Fruit fly (Drosophila melanogaster) whole organism, embryonic: Measurements from ENCODE around the gene Lcp65Ad.

ENCODE experiments used
- Adf1 ChIP-seq: fragments of 200-800 bp; sonication (Bioruptor generic); IDR thresholded peaks from 2 replicates; pipeline ENCODE4 v1.3.6; 2022; ENCODE audit warnings: missing biosample characterization, missing genetic modification characterization
- CG10209 ChIP-seq: fragments of 200-800 bp; sonication (Bioruptor generic); optimal IDR thresholded peaks from 3 replicates; lab custom pipeline; 2017; ENCODE audit warnings: missing biosample characterization, mild to moderate bottlenecking, missing genetic modification characterization, missing genetic modification reagents
- CG11398 ChIP-seq: fragments of 200-800 bp; sonication (Bioruptor generic); optimal IDR thresholded peaks from 2 replicates; lab custom pipeline; 2016; ENCODE audit warnings: missing biosample characterization, missing genetic modification characterization
- CG11723 ChIP-seq: fragments of 200-800 bp; sonication (Bioruptor generic); optimal IDR thresholded peaks from 2 replicates; lab custom pipeline; 2017; ENCODE audit warnings: missing biosample characterization, mild to moderate bottlenecking, missing genetic modification characterization
- CG12071 ChIP-seq: fragments of 200-800 bp; sonication (Bioruptor generic); optimal IDR thresholded peaks from 3 replicates; lab custom pipeline; 2018; ENCODE audit warnings: missing biosample characterization, mild to moderate bottlenecking, missing genetic modification characterization
- CG12219 ChIP-seq: fragments of 200-800 bp; sonication (Bioruptor generic); optimal IDR thresholded peaks from 3 replicates; lab custom pipeline; 2018; ENCODE audit warnings: missing biosample characterization, mild to moderate bottlenecking, missing genetic modification characterization
- CG13624 ChIP-seq: fragments of 200-800 bp; sonication (Bioruptor generic); optimal IDR thresholded peaks from 2 replicates; lab custom pipeline; 2016; ENCODE audit warnings: missing biosample characterization, missing genetic modification characterization
- CG13775 ChIP-seq: fragments of 200-800 bp; sonication (Bioruptor generic); optimal IDR thresholded peaks from 3 replicates; lab custom pipeline; 2017; ENCODE audit warnings: missing biosample characterization, mild to moderate bottlenecking, missing genetic modification characterization
- CG14050 ChIP-seq: fragments of 200-800 bp; sonication (Bioruptor generic); IDR thresholded peaks from 3 replicates; pipeline ENCODE4 v1.3.6; 2022; ENCODE audit warnings: missing biosample characterization, missing genetic modification characterization
- CG1602 ChIP-seq: fragments of 200-800 bp; sonication (Bioruptor generic); optimal IDR thresholded peaks from 3 replicates; lab custom pipeline; 2016; ENCODE audit warnings: missing biosample characterization, missing genetic modification characterization
- CG16779 ChIP-seq: fragments of 200-800 bp; sonication (Bioruptor generic); IDR thresholded peaks from 2 replicates; pipeline ENCODE4 v1.3.6; 2022; ENCODE audit warnings: missing biosample characterization, missing genetic modification characterization
- CG17361 ChIP-seq: fragments of 200-800 bp; sonication (Bioruptor generic); IDR thresholded peaks from 3 replicates; pipeline ENCODE4 v1.3.6; 2022; ENCODE audit warnings: missing biosample characterization, missing genetic modification characterization
- CG18011 ChIP-seq: fragments of 200-800 bp; sonication (Bioruptor generic); optimal IDR thresholded peaks from 2 replicates; lab custom pipeline; 2017; ENCODE audit warnings: missing biosample characterization, missing genetic modification characterization, mild to moderate bottlenecking, moderate library complexity, missing genotype
- CG2116 ChIP-seq: fragments of 200-800 bp; sonication (Bioruptor generic); optimal IDR thresholded peaks from 3 replicates; lab custom pipeline; 2018; ENCODE audit warnings: missing biosample characterization, mild to moderate bottlenecking, missing genetic modification characterization
- CG2678 ChIP-seq: fragments of 200-800 bp; sonication (Bioruptor generic); optimal IDR thresholded peaks from 3 replicates; lab custom pipeline; 2019; ENCODE audit warnings: missing biosample characterization, mild to moderate bottlenecking, missing genetic modification characterization, moderate library complexity
- CG2889 ChIP-seq: fragments of 200-800 bp; sonication (Bioruptor generic); IDR thresholded peaks from 3 replicates; pipeline ENCODE4 v1.3.6; 2022; ENCODE audit warnings: missing biosample characterization, missing genetic modification characterization
- CG33557 ChIP-seq: fragments of 200-800 bp; sonication (Bioruptor generic); optimal IDR thresholded peaks from 2 replicates; lab custom pipeline; 2019; ENCODE audit warnings: missing biosample characterization, mild to moderate bottlenecking, missing genetic modification characterization, moderate library complexity
- CG34376 ChIP-seq: fragments of 200-800 bp; sonication (Bioruptor generic); optimal IDR thresholded peaks from 2 replicates; lab custom pipeline; 2018; ENCODE audit warnings: missing biosample characterization, mild to moderate bottlenecking, missing genetic modification characterization
- CG4617 ChIP-seq: fragments of 200-800 bp; sonication (Bioruptor generic); optimal IDR thresholded peaks from 3 replicates; lab custom pipeline; 2016; ENCODE audit warnings: missing biosample characterization, missing genetic modification characterization, borderline replicate concordance
- CG4730 ChIP-seq: fragments of 200-800 bp; sonication (Bioruptor generic); IDR thresholded peaks from 2 replicates; pipeline ENCODE4 v1.3.6; 2022; ENCODE audit warnings: missing biosample characterization, missing genetic modification characterization
- CG6654 ChIP-seq: fragments of 200-800 bp; sonication (Bioruptor generic); optimal IDR thresholded peaks from 2 replicates; lab custom pipeline; 2017; ENCODE audit warnings: missing biosample characterization, mild to moderate bottlenecking, missing genetic modification characterization
- CG6791 ChIP-seq: fragments of 200-800 bp; sonication (Bioruptor generic); IDR thresholded peaks from 3 replicates; pipeline ENCODE4 v1.3.6; 2022; ENCODE audit warnings: missing biosample characterization, missing genetic modification characterization; ENCODE audit not compliant: partially characterized antibody
- CG6854 ChIP-seq: fragments of 200-800 bp; sonication (Bioruptor generic); optimal IDR thresholded peaks from 3 replicates; lab custom pipeline; 2017; ENCODE audit warnings: missing biosample characterization, mild to moderate bottlenecking, missing genetic modification characterization
- CG7271 ChIP-seq: fragments of 200-800 bp; sonication (Bioruptor generic); optimal IDR thresholded peaks from 2 replicates; lab custom pipeline; 2018; ENCODE audit warnings: missing biosample characterization, mild to moderate bottlenecking, missing genetic modification characterization, moderate library complexity
- CG8478 ChIP-seq: fragments of >200 bp; optimal IDR thresholded peaks from 2 replicates; lab custom pipeline; 2018
- CG9215 ChIP-seq: fragments of 200-800 bp; sonication (Bioruptor generic); IDR thresholded peaks from 2 replicates; pipeline ENCODE4 v1.3.6; 2022; ENCODE audit warnings: missing biosample characterization, missing genetic modification characterization
- CG9437 ChIP-seq: fragments of 200-800 bp; sonication (Bioruptor generic); optimal IDR thresholded peaks from 2 replicates; lab custom pipeline; 2018; ENCODE audit warnings: missing biosample characterization, mild to moderate bottlenecking, missing genetic modification characterization
- Doc3 ChIP-seq: fragments of 200-800 bp; sonication (Bioruptor generic); IDR thresholded peaks from 3 replicates; pipeline ENCODE4 v1.3.6; 2022; ENCODE audit warnings: missing biosample characterization, missing genetic modification characterization; ENCODE audit not compliant: partially characterized antibody
- Gug ChIP-seq: fragments of 200-800 bp; sonication (Bioruptor generic); IDR thresholded peaks from 4 replicates; pipeline ENCODE4 v1.3.6; 2022; ENCODE audit warnings: missing biosample characterization, missing genetic modification characterization
- HLH3B ChIP-seq: fragments of 200-800 bp; sonication (Bioruptor generic); IDR thresholded peaks from 2 replicates; pipeline ENCODE4 v1.3.6; 2022; ENCODE audit warnings: missing biosample characterization, missing genetic modification characterization
- Hey ChIP-seq: fragments of 200-800 bp; sonication (Bioruptor generic); optimal IDR thresholded peaks from 3 replicates; lab custom pipeline; 2018; ENCODE audit warnings: missing biosample characterization, mild to moderate bottlenecking, missing genetic modification characterization
- Hr39 ChIP-seq: fragments of >200 bp; optimal IDR thresholded peaks from 2 replicates; lab custom pipeline; 2017
- Max ChIP-seq: fragments of 200-800 bp; sonication (Bioruptor generic); optimal IDR thresholded peaks from 2 replicates; lab custom pipeline; 2016; ENCODE audit warnings: missing biosample characterization, mild to moderate bottlenecking, missing genetic modification characterization
- Nf-YB ChIP-seq: fragments of 200-800 bp; sonication (Bioruptor generic); optimal IDR thresholded peaks from 3 replicates; lab custom pipeline; 2019; ENCODE audit warnings: missing biosample characterization, mild to moderate bottlenecking, missing genetic modification characterization, moderate library complexity
- Six4 ChIP-seq: fragments of 200-800 bp; sonication (Bioruptor generic); optimal IDR thresholded peaks from 2 replicates; lab custom pipeline; 2016; ENCODE audit warnings: missing biosample characterization, missing genetic modification characterization
- TFAM ChIP-seq: fragments of 200-800 bp; sonication (Bioruptor generic); optimal IDR thresholded peaks from 2 replicates; lab custom pipeline; 2017; ENCODE audit warnings: missing biosample characterization, missing genetic modification characterization, inconsistent platforms
- cato ChIP-seq: fragments of 200-800 bp; sonication (Bioruptor generic); optimal IDR thresholded peaks from 2 replicates; lab custom pipeline; 2016; ENCODE audit warnings: missing biosample characterization, missing genetic modification characterization, borderline replicate concordance
- chm ChIP-seq: fragments of 200-800 bp; sonication (Bioruptor generic); IDR thresholded peaks from 2 replicates; pipeline ENCODE4 v1.3.6; 2022; ENCODE audit warnings: missing biosample characterization, missing genetic modification characterization
- chn ChIP-seq: fragments of 200-800 bp; sonication (Bioruptor generic); optimal IDR thresholded peaks from 2 replicates; lab custom pipeline; 2016; ENCODE audit warnings: missing biosample characterization, missing genetic modification characterization
- corto ChIP-seq: fragments of 200-800 bp; sonication (Bioruptor generic); optimal IDR thresholded peaks from 2 replicates; lab custom pipeline; 2016; ENCODE audit warnings: missing biosample characterization, mild to moderate bottlenecking, missing genetic modification characterization, moderate library complexity
- dpn ChIP-seq, 2 experiments: fragments of 200-800 bp; sonication (Bioruptor generic); optimal IDR thresholded peaks; 3 replicates each; lab custom pipeline; 2016; ENCODE audit warnings: missing biosample characterization in 2 of 2, missing genetic modification characterization in 2 of 2
- lilli ChIP-seq: fragments of 200-800 bp; sonication (Bioruptor generic); optimal IDR thresholded peaks from 3 replicates; lab custom pipeline; 2016; ENCODE audit warnings: missing biosample characterization, missing genetic modification characterization
- lola ChIP-seq, 3 experiments: fragments of >200 bp in 2 of 3; fragments of 200-800 bp in 1 of 3; sonication (Bioruptor generic) in 1 of 3; optimal IDR thresholded peaks; 2 replicates each; lab custom pipeline; 2017 to 2019; ENCODE audit warnings: missing biosample characterization in 3 of 3, missing genetic modification characterization in 3 of 3, mild to moderate bottlenecking in 1 of 3, moderate library complexity in 1 of 3
- rib ChIP-seq: fragments of 200-800 bp; sonication (Bioruptor generic); IDR thresholded peaks from 2 replicates; pipeline ENCODE4 v1.3.6; 2022; ENCODE audit warnings: missing biosample characterization, missing genetic modification characterization
- sisA ChIP-seq: fragments of 200-800 bp; sonication (Bioruptor generic); IDR thresholded peaks from 2 replicates; pipeline ENCODE4 v1.3.6; 2022; ENCODE audit warnings: missing biosample characterization, missing genetic modification characterization
- slou ChIP-seq: fragments of 200-800 bp; sonication (Bioruptor generic); optimal IDR thresholded peaks from 3 replicates; lab custom pipeline; 2016; ENCODE audit warnings: missing biosample characterization, missing genetic modification characterization
- sr ChIP-seq: fragments of 200-800 bp; sonication (Bioruptor generic); IDR thresholded peaks from 3 replicates; pipeline ENCODE4 v1.3.6; 2022; ENCODE audit warnings: missing biosample characterization, missing genetic modification characterization
- sug ChIP-seq: fragments of 200-800 bp; optimal IDR thresholded peaks from 2 replicates; lab custom pipeline; 2019; ENCODE audit warnings: missing biosample characterization, mild to moderate bottlenecking, missing genetic modification characterization, moderate library complexity
- tin ChIP-seq: fragments of 200-800 bp; sonication (Bioruptor generic); optimal IDR thresholded peaks from 3 replicates; lab custom pipeline; 2016; ENCODE audit warnings: missing biosample characterization, missing genetic modification characterization
- ttk ChIP-seq: fragments of 200-800 bp; sonication (Bioruptor generic); IDR thresholded peaks from 2 replicates; pipeline ENCODE4 v2.1.2; 2022; ENCODE audit warnings: missing biosample characterization, missing genetic modification characterization
- tx ChIP-seq: fragments of 200-800 bp; sonication (Bioruptor generic); optimal IDR thresholded peaks from 2 replicates; lab custom pipeline; 2016; ENCODE audit warnings: missing biosample characterization, missing genetic modification characterization

Lcp65Ad gene

DNA sequence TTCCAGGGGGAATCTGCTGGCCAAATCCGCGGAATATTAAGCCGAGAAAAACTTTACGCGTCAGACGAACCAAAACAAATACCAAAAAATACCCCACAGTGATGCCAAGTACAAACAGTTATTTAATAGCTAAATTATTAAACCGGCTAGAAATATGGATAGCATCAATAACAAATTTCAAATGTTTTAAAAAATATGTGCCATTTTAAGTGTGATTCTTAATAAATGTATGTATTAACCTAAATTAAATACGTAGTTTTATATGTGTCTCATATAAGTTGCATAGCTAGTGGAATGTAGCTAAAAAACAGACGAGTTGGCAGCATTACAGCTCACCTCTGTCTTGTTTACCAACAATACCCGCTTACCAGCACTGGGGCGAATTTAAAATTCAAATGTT is 38.6 kb downstream of the Lcp65Ad start, which contains the start of gene CG10274 (continued):
- TF ChIP-seq CG4617 (GFP tag; lab: Kevin White, UChicago) (peak; percentile 84), CG34376 (GFP tag; lab: Kevin White, UChicago) (peak; percentile 41), sr (GFP tag; lab: Robert Waterston, UW) (no peak), tx (peak; percentile 45), Doc3 (GFP tag; lab: Robert Waterston, UW) (no peak), Hey (tag; lab: Kevin White, UChicago) (no peak), sisA (GFP tag; lab: Robert Waterston, UW) (peak; percentile 73), Gug (GFP tag; lab: Robert Waterston, UW) (peak; percentile 65; the same call in 3 of the 4 replicates), CG2116 (GFP tag; lab: Kevin White, UChicago) (peak; percentile 77), CG33557 (GFP tag; lab: Kevin White, UChicago) (peak; percentile 73), CG1602 (GFP tag; lab: Kevin White, UChicago) (peak; percentile 71), corto (GFP tag; lab: Kevin White, UChicago) (no peak), chn (GFP tag; lab: Kevin White, UChicago) (peak; percentile 72), rib (GFP tag; lab: Robert Waterston, UW) (0 out of 2 replicates have a peak, but pooled peaks have one; percentile 31), CG6791 (GFP tag; lab: Robert Waterston, UW) (no peak), CG12219 (peak; percentile 2), CG12071 (GFP tag; lab: Kevin White, UChicago) (no peak), TFAM (GFP tag; lab: Kevin White, UChicago) (no peak), CG14050 (GFP tag; lab: Robert Waterston, UW) (peak; percentile 34; the same call in 1 of the 3 replicates), CG13624 (GFP tag; lab: Kevin White, UChicago) (peak; percentile 79), CG2889 (GFP tag; lab: Robert Waterston, UW) (0 out of 3 replicates have a peak, but pooled peaks have one; percentile 38), CG9437 (GFP tag; lab: Kevin White, UChicago) (peak; percentile 67), CG17361 (GFP tag; lab: Robert Waterston, UW) (no peak; the same call in 1 of the 3 replicates), Max (GFP tag; lab: Kevin White, UChicago) (peak; percentile 74), lilli (GFP tag; lab: Kevin White, UChicago) (peak; percentile 85), Six4 (GFP tag; lab: Kevin White, UChicago) (peak; percentile 66), cato (GFP tag; lab: Kevin White, UChicago) (peak; percentile 56), Nf-YB (GFP tag; lab: Kevin White, UChicago) (peak; percentile 46), CG18011 (GFP tag; lab: Kevin White, UChicago) (peak; percentile 59), CG13775 (GFP tag; lab: Kevin White, UChicago) (peak; percentile 83), CG4730 (GFP tag; lab: Robert Waterston, UW) (0 out of 2 replicates have a peak, but pooled peaks have one; percentile 15), CG8478 (lab: Kevin White, UChicago) (no peak), HLH3B (GFP tag; lab: Robert Waterston, UW) (peak; percentile 65), CG9215 (GFP tag; lab: Robert Waterston, UW) (peak; percentile 77), CG7271 (peak; percentile 33), dpn (GFP tag; optimal IDR thresholded peaks at IDR 0.05; lab: Kevin White, UChicago) (peak; percentile 72 to 81), Hr39 (lab: Kevin White, UChicago) (no peak), tin (GFP tag; lab: Kevin White, UChicago) (peak; percentile 79)

DNA sequence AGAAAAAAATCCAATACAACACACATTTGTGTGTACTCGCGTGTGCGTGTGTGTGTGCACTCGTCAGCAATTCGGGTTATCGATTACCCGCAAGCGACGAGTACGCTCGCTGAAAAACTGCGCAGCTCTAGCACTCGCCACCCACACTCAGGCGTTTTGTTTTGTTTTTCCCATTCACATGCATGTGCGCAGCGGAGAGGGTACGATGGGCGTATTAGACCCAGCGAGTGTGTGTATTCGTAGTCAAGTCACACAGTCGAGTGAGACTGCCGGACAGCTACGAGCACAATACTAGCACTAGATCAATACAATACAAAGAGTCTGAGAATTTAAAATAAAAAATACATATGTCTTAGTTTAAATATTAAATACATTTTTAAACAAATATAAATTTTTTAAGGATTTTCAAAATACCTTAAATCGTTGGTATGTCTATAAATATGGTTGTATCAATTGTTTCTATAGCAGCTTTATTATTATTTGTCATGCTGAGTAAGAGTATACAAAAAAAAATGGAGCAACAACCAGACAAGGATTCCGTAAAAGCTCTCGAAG is 41.8 kb downstream of the Lcp65Ad start, which contains the start of the genes D19B and CG43293:
Gene D19B (minus strand): TSS at position 37 of the 555 bp plus-strand sequence.
Gene CG43293 (plus strand): TSS at position 306 of the 555 bp plus-strand sequence.
- TF ChIP-seq chm (peak; percentile 97), CG6654 (GFP tag; lab: Kevin White, UChicago) (peak; percentile 37), CG2678 (tag; lab: Kevin White, UChicago) (peak; percentile 90), CG10209 (GFP tag; lab: Kevin White, UChicago) (peak; percentile 91), ttk (peak; percentile 67), Adf1 (peak; percentile 80), slou (peak; percentile 59), sug (tag; lab: Kevin White, UChicago) (peak; percentile 80), CG16779 (GFP tag; lab: Robert Waterston, UW) (peak; percentile 89), CG11398 (GFP tag; lab: Kevin White, UChicago) (peak; percentile 64), CG11723 (GFP tag; lab: Kevin White, UChicago) (peak; percentile 82), lola (GFP tag; optimal IDR thresholded peaks at IDR 0.05; lab: Kevin White, UChicago) (peak in 1 of 3 experiments; percentile 66), CG6854 (GFP tag; lab: Kevin White, UChicago) (peak; percentile 64)
